Fruit fly (Drosophila melanogaster) whole organism: ENCODE data around the gene Galphai.

Experiments used
- CG8478 ChIP-seq: fragments of >200 bp; optimal IDR thresholded peaks from 2 replicates; lab custom pipeline; 2018; ENCODE audit warnings: inconsistent platforms
- Dll ChIP-seq: fragments of >200 bp; optimal IDR thresholded peaks from 2 replicates; lab custom pipeline; 2017
- EcR ChIP-seq, 2 experiments: fragments of >200 bp; optimal IDR thresholded peaks; 2 replicates each; lab custom pipeline; 2017; ENCODE audit warnings: missing biosample characterization in 2 of 2, missing genetic modification characterization in 2 of 2, missing genetic modification reagents in 2 of 2
- pan ChIP-seq: fragments of >200 bp; optimal IDR thresholded peaks from 2 replicates; lab custom pipeline; 2017
- psq ChIP-seq: fragments of >200 bp; optimal IDR thresholded peaks from 2 replicates; lab custom pipeline; 2017
- usp ChIP-seq: fragments of >200 bp; optimal IDR thresholded peaks from 2 replicates; lab custom pipeline; 2017; ENCODE audit warnings: missing biosample characterization, missing genetic modification characterization, mixed read lengths

Gene Galphai

DNA sequence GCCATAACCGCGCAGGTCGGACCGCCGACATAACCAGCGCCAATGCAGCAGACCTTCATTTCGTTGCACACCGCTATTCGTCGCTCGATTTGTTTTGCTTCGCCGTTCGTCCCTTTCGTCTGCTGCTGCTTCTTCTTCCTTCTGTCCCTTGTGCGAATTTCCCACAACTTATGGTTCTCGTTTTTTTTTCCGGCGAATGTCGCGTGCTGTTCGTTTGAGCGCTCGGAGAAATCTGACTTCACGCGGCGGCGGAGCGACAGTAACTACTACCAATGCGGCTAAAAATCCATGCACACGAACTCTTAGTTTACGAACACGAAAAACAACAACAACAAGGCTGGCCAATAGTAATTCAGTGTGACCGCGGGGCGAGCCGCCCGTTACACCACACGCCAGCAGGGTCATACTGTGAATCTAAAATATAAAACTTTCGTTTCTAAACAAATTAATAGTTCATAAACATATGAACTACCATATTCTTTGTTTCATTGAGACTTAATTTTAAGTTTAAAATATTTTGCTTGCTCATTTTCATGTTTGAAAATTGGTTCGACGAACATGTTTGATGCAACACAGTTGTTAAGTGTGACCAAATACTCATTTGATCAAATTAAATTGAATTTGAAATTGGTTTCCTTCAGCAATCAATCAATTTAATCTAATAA is 15.2 kb downstream of the Galphai start, which contains the start of gene sgl:
TSS of gene sgl (minus strand) at position 271 of the 665 bp plus-strand sequence.
- TF ChIP-seq psq (lab: Kevin White, UChicago) = peak; percentile 18
- no peak for TF ChIP-seq usp

DNA sequence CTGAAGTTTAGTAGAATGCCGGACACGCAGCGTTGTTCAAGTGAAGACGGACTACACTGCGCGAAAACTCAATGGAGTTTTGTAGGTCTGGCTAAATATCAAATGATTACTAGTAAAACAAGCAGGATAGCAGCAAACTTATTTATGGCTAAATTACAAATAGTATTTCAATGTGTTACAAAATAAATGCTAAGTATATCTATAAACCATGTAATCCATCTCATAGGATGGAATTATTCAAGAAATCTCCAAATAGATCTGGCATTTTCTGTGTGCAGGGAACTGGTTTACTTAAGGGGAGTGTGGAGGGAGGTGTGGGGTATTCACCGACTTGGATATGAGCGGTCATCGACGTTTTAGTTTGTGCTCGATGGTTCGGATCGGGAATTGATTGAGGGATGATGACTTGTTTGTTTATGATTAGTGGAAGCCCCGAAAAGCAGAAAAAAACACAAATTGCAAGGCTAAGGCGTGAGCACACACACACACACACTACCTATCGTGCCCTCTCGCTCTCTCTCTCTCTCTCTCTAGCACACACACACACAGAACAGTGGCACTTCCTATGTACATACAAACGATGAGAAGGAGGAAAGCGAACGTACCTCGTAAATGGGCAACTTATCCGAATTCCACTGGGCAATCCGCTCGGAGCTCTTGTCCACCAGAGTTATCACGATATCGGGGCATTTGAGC is 15.9 kb downstream of the Galphai start:
- TF ChIP-seq psq (lab: Kevin White, UChicago) = peak; percentile 1
- no peak for TF ChIP-seq usp

DNA sequence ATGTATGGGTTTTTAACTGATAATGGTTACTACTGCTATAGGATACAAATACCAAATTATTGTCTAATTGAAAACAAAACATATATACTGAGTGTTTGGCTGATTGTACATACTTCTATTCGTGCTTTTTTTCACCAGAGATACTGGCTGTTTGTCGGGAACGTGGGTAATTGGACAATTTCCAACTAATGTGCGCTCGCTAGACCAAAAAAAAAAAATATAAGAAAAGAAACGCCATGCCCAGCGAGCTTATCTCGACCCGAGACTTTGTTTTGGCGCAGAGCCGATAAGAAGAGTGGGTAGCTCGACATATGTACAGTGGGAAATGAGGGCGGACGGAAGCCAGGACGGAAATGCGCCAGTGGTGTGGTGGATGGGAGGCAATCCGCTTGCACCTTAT is 16.7 kb downstream of the Galphai start:
- TF ChIP-seq psq (lab: Kevin White, UChicago) (no peak), EcR (GFP tag; optimal IDR thresholded peaks at IDR 0.05; lab: Kevin White, UChicago) (no peak), usp (no peak), CG8478 (lab: Kevin White, UChicago) (no peak), pan (lab: Kevin White, UChicago) (no peak), Dll (lab: Kevin White, UChicago) (no peak)

DNA sequence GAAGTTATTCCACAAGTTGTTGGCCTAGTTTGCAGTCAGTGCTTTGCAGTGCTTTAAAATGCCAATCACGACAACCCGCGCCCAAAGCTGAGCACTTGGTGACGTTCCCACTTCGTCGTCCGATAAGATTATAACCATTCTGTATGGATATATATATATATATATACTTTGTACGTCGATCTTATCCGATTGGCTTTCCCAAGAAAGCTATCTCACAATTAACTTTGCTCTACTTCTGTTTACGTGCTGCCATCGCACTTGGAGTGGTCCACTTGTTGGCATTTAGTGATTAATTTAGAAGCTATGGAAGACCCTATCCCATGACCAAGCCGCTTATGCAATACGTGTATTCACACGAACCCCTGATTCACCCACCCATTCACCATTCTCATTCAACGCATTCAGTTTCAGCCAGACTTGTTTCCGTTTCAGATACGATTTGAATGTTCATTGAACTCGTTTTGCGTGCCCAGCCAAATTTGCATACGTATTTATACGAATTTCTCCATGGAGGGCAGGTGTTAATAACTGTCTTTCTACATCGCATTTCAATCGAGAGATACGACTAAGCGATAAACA is 17.8 kb downstream of the Galphai start:
- TF ChIP-seq Dll (lab: Kevin White, UChicago) (no peak), psq (lab: Kevin White, UChicago) (no peak), CG8478 (lab: Kevin White, UChicago) (no peak), usp (no peak)

DNA sequence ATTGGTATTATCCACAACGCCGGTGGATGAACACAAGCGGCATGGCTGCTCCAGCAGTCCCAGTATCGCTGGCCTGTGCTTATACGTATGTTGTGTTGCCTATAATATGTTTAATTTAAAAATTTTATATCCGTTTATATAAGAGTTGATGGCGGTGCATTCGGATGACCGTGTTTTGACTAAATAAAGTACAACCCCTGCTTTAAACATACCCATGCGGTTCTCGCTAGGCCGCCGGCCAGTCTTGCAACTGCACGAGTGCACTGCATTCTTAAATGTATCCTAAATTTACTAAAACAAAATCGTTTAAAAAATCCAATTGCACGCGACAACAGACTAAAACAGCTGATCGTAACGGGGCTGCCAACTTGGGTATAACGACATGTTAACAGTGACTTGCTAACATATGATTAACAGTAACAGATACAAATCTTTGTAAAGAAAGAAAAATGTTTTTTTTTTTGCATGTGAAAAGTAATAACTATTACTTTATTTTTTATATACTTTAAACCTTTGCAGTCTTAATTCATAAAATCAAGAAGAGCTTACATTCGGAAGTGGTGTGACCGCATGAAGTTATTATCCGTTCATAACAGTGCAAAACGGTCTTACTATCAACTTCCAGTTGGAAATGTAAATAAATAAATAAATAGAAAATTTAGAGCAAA is 22.0 kb downstream of the Galphai start, which contains the start of the genes Uqcc1 and Surf1:
TSS of gene Uqcc1 (minus strand) at position 356 of the 668 bp plus-strand sequence.
TSS of gene Surf1 (plus strand) at position 594 of the 668 bp plus-strand sequence.
- TF ChIP-seq CG8478 (lab: Kevin White, UChicago) (no peak), pan (lab: Kevin White, UChicago) (no peak), EcR (GFP tag; optimal IDR thresholded peaks at IDR 0.05; lab: Kevin White, UChicago) (no peak), usp (no peak), psq (lab: Kevin White, UChicago) (no peak), Dll (lab: Kevin White, UChicago) (no peak)

DNA sequence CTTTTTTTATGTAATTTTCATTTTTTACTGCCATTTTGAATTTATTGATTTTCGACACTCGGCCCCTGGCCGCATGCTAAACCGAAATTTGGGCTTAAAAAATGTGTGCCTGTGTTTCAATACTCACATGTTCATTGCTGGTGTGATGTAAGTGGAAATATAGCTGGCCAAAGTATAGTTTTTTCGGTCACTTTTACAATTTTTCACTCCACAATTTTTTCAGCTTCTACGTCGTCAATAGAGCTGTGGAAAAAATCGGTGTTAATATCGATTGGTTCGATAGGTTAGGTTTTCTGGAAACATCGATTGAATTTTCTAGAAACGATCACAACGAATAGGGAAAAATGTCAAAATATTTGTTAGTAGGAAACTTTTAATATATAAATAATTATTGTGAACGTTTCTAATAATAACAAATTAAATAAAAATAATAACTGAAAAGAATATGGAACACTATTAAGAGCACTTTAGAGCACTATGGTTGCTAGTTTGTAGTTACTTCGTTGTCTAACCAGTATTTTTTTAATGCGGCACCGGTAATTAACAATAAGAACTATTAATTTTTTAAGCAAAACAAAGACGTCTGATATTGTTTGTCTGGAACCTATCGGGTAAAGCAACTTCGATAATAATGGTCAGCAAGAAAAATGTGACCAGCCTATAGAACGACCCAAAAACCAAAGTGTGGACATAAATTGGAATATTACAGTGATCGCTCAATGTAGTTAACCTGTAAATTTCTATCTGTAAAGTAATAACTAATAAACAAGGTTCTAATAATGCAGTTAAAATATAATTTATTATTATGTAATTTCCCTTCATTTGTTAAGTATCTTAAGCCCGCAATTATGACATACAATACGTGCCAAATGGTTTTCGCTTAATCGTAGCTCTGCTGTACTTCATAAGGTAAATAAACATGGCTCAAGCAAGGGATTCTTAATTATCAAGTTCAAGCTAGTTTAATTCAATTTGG is 24.3 kb downstream of the Galphai start, which contains the start of the genes CG10077 and CG9948:
TSS of gene CG10077 (minus strand) at position 651 of the 976 bp plus-strand sequence.
TSS of gene CG9948 (plus strand) at position 738 of the 976 bp plus-strand sequence.
- TF ChIP-seq EcR (GFP tag; optimal IDR thresholded peaks at IDR 0.05; lab: Kevin White, UChicago) (no peak), Dll (lab: Kevin White, UChicago) (no peak), usp (no peak)

DNA sequence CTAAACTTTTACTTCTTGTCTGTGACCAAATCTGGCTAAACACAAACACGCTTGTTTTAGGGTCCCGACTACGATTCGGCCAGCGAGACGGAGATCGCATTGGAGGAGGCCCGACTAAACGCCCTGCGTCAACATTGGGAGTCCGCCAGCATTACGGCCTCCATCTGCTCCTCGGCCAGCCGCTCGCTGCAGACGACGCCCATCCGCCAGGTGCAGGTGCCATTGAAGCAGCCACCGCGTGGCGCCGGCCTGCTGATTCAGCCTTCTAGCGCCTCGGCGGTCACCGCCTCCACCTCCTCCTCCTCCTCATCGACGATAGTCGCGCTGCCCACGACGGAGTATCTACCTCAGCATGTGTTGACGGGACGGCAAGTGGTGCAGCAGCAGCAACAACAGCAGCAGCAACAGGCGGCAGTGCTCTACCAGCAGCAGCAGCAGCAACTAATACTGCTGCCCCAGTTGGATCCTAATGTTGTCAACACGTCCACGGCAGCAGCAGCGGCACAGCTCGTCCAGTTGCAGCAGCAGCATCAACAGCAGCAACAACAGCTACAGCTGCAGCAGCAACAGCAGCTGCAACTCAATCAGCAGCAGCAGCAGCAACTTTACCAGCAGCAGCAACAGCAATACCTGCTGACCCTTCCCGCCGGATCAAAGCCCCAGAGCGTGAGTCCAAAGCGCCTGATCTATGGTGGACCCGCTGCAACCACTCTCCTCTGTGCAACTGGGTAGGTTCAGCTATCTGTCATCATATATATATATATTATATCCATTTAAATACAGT is 32.5 kb downstream of the Galphai start:
- TF ChIP-seq pan (lab: Kevin White, UChicago) (no peak), EcR (GFP tag; optimal IDR thresholded peaks at IDR 0.05; lab: Kevin White, UChicago) (no peak), usp (no peak), psq (lab: Kevin White, UChicago) (no peak), CG8478 (lab: Kevin White, UChicago) (no peak), Dll (lab: Kevin White, UChicago) (no peak)

DNA sequence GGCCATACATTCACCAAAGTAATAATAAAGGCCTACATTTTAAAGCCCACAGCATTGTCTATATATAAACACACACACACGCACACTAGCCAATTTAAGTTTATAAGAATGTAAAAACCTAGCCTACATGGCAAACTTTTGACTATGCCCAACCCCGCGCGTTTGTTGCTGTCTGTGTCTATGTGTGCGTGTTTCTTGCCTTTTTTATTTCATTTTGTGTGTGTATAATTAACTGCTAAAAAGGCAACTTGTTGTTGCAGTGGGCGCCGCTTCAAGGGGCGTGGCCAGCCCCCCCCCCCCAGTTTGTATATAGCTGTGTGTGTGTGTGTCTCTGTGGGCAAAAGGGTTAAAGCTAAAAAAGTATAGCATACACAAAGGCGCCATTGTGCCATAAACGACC is 34.5 kb downstream of the Galphai start:
- TF ChIP-seq usp = no peak
- TF ChIP-seq CG8478 (lab: Kevin White, UChicago) = no peak
- TF ChIP-seq Dll (lab: Kevin White, UChicago) = no peak
- TF ChIP-seq pan (lab: Kevin White, UChicago) = no peak
- no peak for TF ChIP-seq psq (lab: Kevin White, UChicago)
- TF ChIP-seq EcR (GFP tag; optimal IDR thresholded peaks at IDR 0.05; lab: Kevin White, UChicago) = no peak

DNA sequence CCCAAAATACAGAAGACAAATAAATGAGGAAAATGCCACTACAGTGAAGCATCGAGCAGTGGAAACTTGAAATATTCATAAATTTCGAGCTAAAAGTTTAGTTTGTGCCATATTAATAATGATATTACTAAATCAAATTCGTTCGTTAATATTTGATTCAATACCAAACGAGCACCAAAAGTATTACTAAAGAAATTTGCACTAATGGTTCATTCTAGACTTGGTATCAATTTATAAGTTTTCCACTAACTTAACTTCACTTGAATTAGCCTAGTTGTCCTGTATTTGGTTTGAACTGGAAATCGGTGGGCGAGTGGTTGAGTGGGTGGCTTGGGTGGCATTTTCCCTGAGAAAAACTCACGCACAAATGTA is 35.9 kb downstream of the Galphai start:
- TF ChIP-seq CG8478 (lab: Kevin White, UChicago) (no peak), pan (lab: Kevin White, UChicago) (no peak), EcR (GFP tag; optimal IDR thresholded peaks at IDR 0.05; lab: Kevin White, UChicago) (no peak), psq (lab: Kevin White, UChicago) (no peak), Dll (lab: Kevin White, UChicago) (no peak), usp (no peak)

DNA sequence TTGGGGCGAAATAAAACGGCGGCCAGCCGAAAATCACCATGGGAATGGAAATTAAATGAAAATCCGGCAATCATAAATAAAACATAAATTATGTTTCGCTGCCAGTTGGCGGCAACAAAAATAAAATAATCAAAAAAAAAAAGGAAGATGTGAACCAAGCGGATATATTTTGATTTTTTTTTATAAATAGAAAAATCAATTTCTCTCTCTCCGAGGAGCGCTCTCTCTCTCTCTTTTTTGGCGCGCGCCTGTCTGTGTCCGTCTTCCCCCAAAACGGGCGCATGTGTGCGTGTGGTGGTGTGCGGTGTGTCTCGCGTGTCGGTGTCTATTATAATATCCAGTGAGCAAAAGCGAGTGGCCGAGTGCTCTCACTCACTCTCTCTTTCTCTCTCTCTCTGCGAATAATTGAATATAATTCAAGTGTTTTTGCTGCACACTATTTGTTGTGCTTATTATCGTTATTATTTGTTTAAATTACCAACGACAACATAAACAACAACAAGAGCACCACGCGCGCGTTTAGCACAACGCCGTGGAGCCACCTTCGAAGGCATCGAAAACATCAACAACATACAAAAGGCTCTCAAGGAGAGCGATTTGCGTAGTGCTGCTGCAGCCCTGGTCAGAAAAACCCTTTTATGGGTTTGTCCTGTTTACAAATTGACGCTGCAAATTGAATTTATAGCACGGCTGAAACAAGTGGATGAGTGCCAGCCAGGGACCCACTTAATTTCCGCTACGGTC is 36.5 kb downstream of the Galphai start:
- TF ChIP-seq Dll (lab: Kevin White, UChicago) = peak; percentile 80
- no peak for TF ChIP-seq pan (lab: Kevin White, UChicago)
